Worm (Caenorhabditis elegans) whole organism, young adult: ENCODE data around the gene C06E1.7.

Source experiments
- B0261.1 ChIP-seq: sonication (generic microtip); optimal IDR thresholded peaks from 2 replicates; lab custom pipeline; 2016; ENCODE audit warnings: mild to moderate bottlenecking, missing genetic modification characterization, moderate library complexity, missing compliant biosample characterization
- C06A6.2 ChIP-seq: fragments of 200-800 bp; sonication (Bioruptor generic); conservative IDR thresholded peaks from 2 replicates; pipeline ENCODE4 v1.3.6; 2022; ENCODE audit warnings: missing genetic modification characterization, missing compliant biosample characterization
- F49E8.2 ChIP-seq: sonication (generic microtip); optimal IDR thresholded peaks from 3 replicates; lab custom pipeline; 2017; ENCODE audit warnings: missing genetic modification characterization, mild to moderate bottlenecking, missing compliant biosample characterization, antibody characterized with exemption, moderate library complexity; ENCODE audit not compliant: insufficient read depth
- F52B5.7 ChIP-seq: sonication (generic microtip); optimal IDR thresholded peaks from 2 replicates; lab custom pipeline; 2016; ENCODE audit warnings: mild to moderate bottlenecking, missing genetic modification characterization, missing compliant biosample characterization
- F57A8.1 ChIP-seq: fragments of 200-800 bp; sonication (Bioruptor generic); optimal IDR thresholded peaks from 2 replicates; lab custom pipeline; 2018; ENCODE audit warnings: mild to moderate bottlenecking, missing genetic modification characterization, moderate library complexity, missing compliant biosample characterization
- T26A5.8 ChIP-seq: sonication (generic microtip); optimal IDR thresholded peaks from 2 replicates; lab custom pipeline; 2016; ENCODE audit warnings: missing genetic modification characterization, missing compliant biosample characterization
- Y53F4B.3 ChIP-seq: fragments of 200-800 bp; sonication (Bioruptor generic); IDR thresholded peaks from 2 replicates; pipeline ENCODE4 v1.3.6; 2022; ENCODE audit warnings: missing genetic modification reagents, missing genetic modification characterization, missing compliant biosample characterization
- Y67H2A.10 ChIP-seq: fragments of 200-800 bp; sonication (Bioruptor generic); conservative IDR thresholded peaks from 2 replicates; pipeline ENCODE4 v1.3.6; 2022; ENCODE audit warnings: missing genetic modification reagents, missing genetic modification characterization, missing compliant biosample characterization
- akir-1 ChIP-seq: fragments of 200-800 bp; sonication (Bioruptor generic); optimal IDR thresholded peaks from 2 replicates; lab custom pipeline; 2018; ENCODE audit warnings: mild to moderate bottlenecking, missing genetic modification characterization, moderate library complexity, missing compliant biosample characterization
- ama-1 ChIP-seq, 3 experiments: fragments of 150-350 bp in 1 of 3; sonication (generic microtip) in 2 of 3; optimal IDR thresholded peaks; 2 replicates each; lab custom pipeline; 2014 to 2018; ENCODE audit warnings: missing biosample characterization in 2 of 3, missing genetic modification characterization in 2 of 3, missing genetic modification reagents in 2 of 3
- aptf-2 ChIP-seq: fragments of 200-800 bp; sonication (Bioruptor generic); conservative IDR thresholded peaks from 2 replicates; pipeline ENCODE4 v1.3.6; 2022; ENCODE audit warnings: missing genetic modification reagents, missing genetic modification characterization, missing compliant biosample characterization
- atf-7 ChIP-seq: sonication (generic microtip); optimal IDR thresholded peaks from 2 replicates; lab custom pipeline; 2017; ENCODE audit warnings: mild to moderate bottlenecking, missing genetic modification characterization, missing compliant biosample characterization
- athp-1 ChIP-seq: sonication (generic microtip); optimal IDR thresholded peaks from 2 replicates; lab custom pipeline; 2017; ENCODE audit warnings: mild to moderate bottlenecking, missing genetic modification characterization, missing compliant biosample characterization
- attf-3 ChIP-seq: fragments of 200-800 bp; sonication (Bioruptor generic); conservative IDR thresholded peaks from 2 replicates; pipeline ENCODE4 v1.3.6; 2022; ENCODE audit warnings: missing genetic modification reagents, missing genetic modification characterization, missing compliant biosample characterization
- attf-5 ChIP-seq: fragments of 200-800 bp; sonication (Bioruptor generic); optimal IDR thresholded peaks from 2 replicates; lab custom pipeline; 2018; ENCODE audit warnings: mild to moderate bottlenecking, missing genetic modification characterization, missing compliant biosample characterization
- bed-1 ChIP-seq: fragments of 200-800 bp; sonication (Bioruptor generic); IDR thresholded peaks from 2 replicates; pipeline ENCODE4 v1.3.6; 2022; ENCODE audit warnings: missing genetic modification reagents, missing genetic modification characterization, missing compliant biosample characterization
- cebp-1 ChIP-seq, 2 experiments: fragments of 200-800 bp in 1 of 2; sonication (Bioruptor generic) in 1 of 2; sonication (generic microtip) in 1 of 2; IDR thresholded peaks in 1 of 2; optimal IDR thresholded peaks in 1 of 2; 2 replicates each; pipeline versions ENCODE4 v1.3.6 to Lab custom; 2017 to 2022; ENCODE audit warnings: missing compliant biosample characterization in 2 of 2, missing genetic modification characterization in 2 of 2, mild to moderate bottlenecking in 1 of 2, missing genetic modification reagents in 1 of 2, moderate library complexity in 1 of 2
- ceh-100 ChIP-seq: fragments of 200-800 bp; sonication (Bioruptor generic); IDR thresholded peaks from 2 replicates; pipeline ENCODE4 v1.3.6; 2022; ENCODE audit warnings: missing genetic modification reagents, missing genetic modification characterization, missing compliant biosample characterization
- ceh-27 ChIP-seq: fragments of 200-800 bp; sonication (Bioruptor generic); optimal IDR thresholded peaks from 2 replicates; lab custom pipeline; 2018; ENCODE audit warnings: mild to moderate bottlenecking, missing genetic modification characterization, moderate library complexity, missing compliant biosample characterization
- chd-7 ChIP-seq: sonication (generic microtip); optimal IDR thresholded peaks from 2 replicates; lab custom pipeline; 2016; ENCODE audit warnings: mild to moderate bottlenecking, missing genetic modification characterization, moderate library complexity, missing compliant biosample characterization
- dpl-1 ChIP-seq: fragments of 150-350 bp; optimal IDR thresholded peaks from 2 replicates; lab custom pipeline; 2014; ENCODE audit warnings: missing biosample characterization, missing genetic modification reagents, missing genetic modification characterization
- efl-1 ChIP-seq: fragments of 150-350 bp; optimal IDR thresholded peaks from 2 replicates; lab custom pipeline; 2014; ENCODE audit warnings: missing biosample characterization, missing genetic modification reagents, missing genetic modification characterization
- hlh-12 ChIP-seq: sonication (generic microtip); optimal IDR thresholded peaks from 2 replicates; lab custom pipeline; 2016; ENCODE audit warnings: missing genetic modification characterization, missing compliant biosample characterization
- lag-1 ChIP-seq: fragments of 200-800 bp; sonication (Bioruptor generic); IDR thresholded peaks from 2 replicates; pipeline ENCODE4 v1.3.6; 2022; ENCODE audit warnings: missing genetic modification reagents, missing genetic modification characterization, missing compliant biosample characterization
- let-607 ChIP-seq, 2 experiments: fragments of 200-800 bp in 1 of 2; sonication (Bioruptor generic) in 1 of 2; sonication (generic microtip) in 1 of 2; optimal IDR thresholded peaks; 2 replicates each; lab custom pipeline; 2016 to 2018; ENCODE audit warnings: mild to moderate bottlenecking in 2 of 2, missing compliant biosample characterization in 2 of 2, missing genetic modification characterization in 2 of 2, moderate library complexity in 2 of 2, missing genotype in 1 of 2
- lin-26 ChIP-seq: fragments of 200-800 bp; sonication (Bioruptor generic); IDR thresholded peaks from 2 replicates; pipeline ENCODE4 v1.3.6; 2022; ENCODE audit warnings: missing genetic modification reagents, missing genetic modification characterization, missing compliant biosample characterization
- madf-6 ChIP-seq: fragments of 200-800 bp; sonication (Bioruptor generic); IDR thresholded peaks from 2 replicates; pipeline ENCODE4 v1.3.6; 2022; ENCODE audit warnings: missing genetic modification reagents, missing genetic modification characterization, missing compliant biosample characterization
- nfyb-1 ChIP-seq: fragments of 200-800 bp; sonication (Bioruptor generic); IDR thresholded peaks from 2 replicates; pipeline ENCODE4 v1.3.6; 2022; ENCODE audit warnings: missing genetic modification reagents, missing genetic modification characterization, missing compliant biosample characterization
- nhr-179 ChIP-seq: sonication (generic microtip); optimal IDR thresholded peaks from 2 replicates; lab custom pipeline; 2016; ENCODE audit warnings: mild to moderate bottlenecking, missing genetic modification characterization, missing compliant biosample characterization
- pbrm-1 ChIP-seq: fragments of 200-800 bp; sonication (Bioruptor generic); IDR thresholded peaks from 2 replicates; pipeline ENCODE4 v1.3.6; 2022; ENCODE audit warnings: missing genetic modification reagents, missing genetic modification characterization, missing compliant biosample characterization
- rcor-1 ChIP-seq: fragments of 200-800 bp; sonication (Bioruptor generic); IDR thresholded peaks from 2 replicates; pipeline ENCODE4 v1.3.6; 2022; ENCODE audit warnings: missing genetic modification reagents, missing genetic modification characterization, missing compliant biosample characterization
- rec-8 ChIP-seq, 2 experiments: sonication (generic microtip); optimal IDR thresholded peaks; 2 replicates each; lab custom pipeline; 2016; ENCODE audit warnings: mild to moderate bottlenecking in 2 of 2, missing genetic modification characterization in 2 of 2, missing genetic modification reagents in 2 of 2, missing genotype in 2 of 2, missing biosample characterization in 1 of 2, missing compliant biosample characterization in 1 of 2, moderate library complexity in 1 of 2
- rpc-1 ChIP-seq, 2 experiments: fragments of 150-350 bp in 1 of 2; sonication (generic microtip) in 1 of 2; optimal IDR thresholded peaks; 2 replicates each; lab custom pipeline; 2014 to 2018; ENCODE audit warnings: missing biosample characterization in 1 of 2, missing genetic modification characterization in 1 of 2, missing genetic modification reagents in 1 of 2, missing genotype in 1 of 2
- sdz-38 ChIP-seq: sonication (generic microtip); optimal IDR thresholded peaks from 2 replicates; lab custom pipeline; 2016; ENCODE audit warnings: missing genotype, missing genetic modification characterization, missing compliant biosample characterization
- sea-2 ChIP-seq: fragments of 200-800 bp; sonication (Bioruptor generic); IDR thresholded peaks from 2 replicates; pipeline ENCODE4 v1.3.6; 2022; ENCODE audit warnings: missing genetic modification characterization, missing compliant biosample characterization
- snpc-1.3 ChIP-seq: sonication (generic microtip); optimal IDR thresholded peaks from 2 replicates; lab custom pipeline; 2017; ENCODE audit warnings: missing genetic modification characterization, mild to moderate bottlenecking, missing compliant biosample characterization, antibody characterized with exemption, moderate library complexity, missing genotype, missing genetic modification reagents; ENCODE audit not compliant: insufficient read depth
- snpc-4 ChIP-seq, 5 experiments: fragments of 150-350 bp in 1 of 5; sonication (generic microtip) in 4 of 5; optimal IDR thresholded peaks; 2 replicates each; lab custom pipeline; 2014 to 2018; ENCODE audit warnings: missing genetic modification characterization in 5 of 5, missing biosample characterization in 3 of 5, antibody characterized with exemption in 2 of 5, mild to moderate bottlenecking in 2 of 5, missing compliant biosample characterization in 2 of 5, missing genotype in 2 of 5, moderate library complexity in 2 of 5, missing genetic modification reagents in 1 of 5
- tbx-9 ChIP-seq: sonication (generic microtip); optimal IDR thresholded peaks from 2 replicates; lab custom pipeline; 2016; ENCODE audit warnings: borderline replicate concordance, missing genetic modification characterization, inconsistent platforms, missing compliant biosample characterization
- zim-3 ChIP-seq: sonication (generic microtip); optimal IDR thresholded peaks from 2 replicates; lab custom pipeline; 2017; ENCODE audit warnings: mild to moderate bottlenecking, missing genetic modification characterization, moderate library complexity, missing compliant biosample characterization
- ztf-18 ChIP-seq: sonication (generic microtip); optimal IDR thresholded peaks from 2 replicates; lab custom pipeline; 2016; ENCODE audit warnings: missing genotype, mild to moderate bottlenecking, missing genetic modification characterization, missing compliant biosample characterization
- ztf-22 ChIP-seq: fragments of 200-800 bp; sonication (Bioruptor generic); optimal IDR thresholded peaks from 2 replicates; lab custom pipeline; 2018; ENCODE audit warnings: mild to moderate bottlenecking, missing genetic modification characterization, moderate library complexity, missing compliant biosample characterization
- ztf-6 ChIP-seq: fragments of 200-800 bp; sonication (Bioruptor generic); IDR thresholded peaks from 2 replicates; pipeline ENCODE4 v1.3.6; 2022; ENCODE audit warnings: missing genetic modification reagents, missing genetic modification characterization, missing compliant biosample characterization

Gene C06E1.7

DNA sequence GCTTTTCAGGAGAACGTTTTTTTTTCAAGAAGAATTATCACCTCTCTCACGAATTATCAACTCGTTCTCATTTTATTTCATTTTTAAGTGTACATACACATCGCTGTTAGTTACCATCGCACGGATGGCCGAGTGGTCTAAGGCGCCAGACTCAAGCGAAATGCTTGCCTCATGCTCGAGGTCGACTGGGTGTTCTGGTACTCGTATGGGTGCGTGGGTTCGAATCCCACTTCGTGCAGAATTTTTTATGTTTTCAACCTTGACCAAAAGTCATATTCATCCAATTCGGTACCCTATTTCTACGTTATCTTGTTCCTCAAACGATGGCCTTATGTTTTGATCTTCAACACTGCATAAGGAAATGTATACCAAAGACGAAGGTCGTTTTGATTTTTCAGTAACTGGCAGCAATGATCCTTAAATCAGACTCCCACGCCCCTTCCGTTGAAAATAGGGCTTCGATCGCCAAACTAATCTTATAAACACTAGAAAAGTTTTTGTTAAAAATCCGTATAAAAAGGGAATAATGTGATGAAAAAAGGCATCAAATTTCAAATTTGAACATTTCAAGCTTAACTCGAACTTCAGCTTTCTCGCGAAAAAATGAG is 45.8 kb upstream of the C06E1.7 start, which contains the start of gene fip-1 (continued):
- TF ChIP-seq attf-3 (peak; percentile 41; the same call in 1 of the 2 replicates), snpc-4 (GFP tag; optimal IDR thresholded peaks at IDR 0.05; lab: Kevin White, UChicago) (peak; percentile 38), snpc-4 (tag; optimal IDR thresholded peaks at IDR 0.05; lab: Kevin White, UChicago) (peak in 3 of 4 experiments; percentile 27 to 56 (median 42)), T26A5.8 (no peak), ztf-18 (peak; percentile 68), lag-1 (GFP tag; lab: Robert Waterston, UW) (no peak), ama-1 (optimal IDR thresholded peaks at IDR 0.05; lab: Kevin White, UChicago) (no peak), ama-1 (GFP tag; optimal IDR thresholded peaks at IDR 0.05; lab: Kevin White, UChicago) (peak in 1 of 2 experiments; percentile 87), snpc-1.3 (tag; lab: Kevin White, UChicago) (peak; percentile 66), Y67H2A.10 (GFP tag; lab: Robert Waterston, UW) (no peak), lin-26 (GFP tag; lab: Robert Waterston, UW) (peak; percentile 92), nfyb-1 (GFP tag; lab: Robert Waterston, UW) (no peak), pbrm-1 (GFP tag; lab: Robert Waterston, UW) (peak; percentile 66), madf-6 (GFP tag; lab: Robert Waterston, UW) (peak; percentile 68; the same call in 1 of the 2 replicates), rec-8 (tag; optimal IDR thresholded peaks at IDR 0.05; lab: Kevin White, UChicago) (peak; percentile 47 to 79), tbx-9 (tag; lab: Kevin White, UChicago) (no peak), ceh-100 (GFP tag; lab: Robert Waterston, UW) (no peak), nhr-179 (tag; lab: Kevin White, UChicago) (no peak), Y53F4B.3 (no peak), aptf-2 (GFP tag; lab: Robert Waterston, UW) (no peak), C06A6.2 (no peak), ceh-27 (peak; percentile 39), efl-1 (GFP tag; lab: Kevin White, UChicago) (no peak), F52B5.7 (no peak), sdz-38 (tag; lab: Kevin White, UChicago) (no peak), F57A8.1 (no peak), chd-7 (tag; lab: Kevin White, UChicago) (no peak), athp-1 (tag; lab: Kevin White, UChicago) (peak; percentile 79), dpl-1 (GFP tag; lab: Kevin White, UChicago) (no peak), rpc-1 (optimal IDR thresholded peaks at IDR 0.05; lab: Kevin White, UChicago) (peak; percentile 90), rpc-1 (tag; optimal IDR thresholded peaks at IDR 0.05; lab: Kevin White, UChicago) (peak; percentile 93), ztf-6 (GFP tag; lab: Robert Waterston, UW) (0 out of 2 replicates have a peak, but pooled peaks have one; percentile 11), bed-1 (GFP tag; lab: Robert Waterston, UW) (0 out of 2 replicates have a peak, but pooled peaks have one; percentile 71), let-607 (tag; optimal IDR thresholded peaks at IDR 0.05; lab: Kevin White, UChicago) (peak in 1 of 2 experiments; percentile 16), attf-5 (no peak), B0261.1 (peak; percentile 72), ztf-22 (GFP tag; lab: Kevin White, UChicago) (no peak), rcor-1 (0 out of 2 replicates have a peak, but pooled peaks have one; percentile 18), F49E8.2 (tag; lab: Kevin White, UChicago) (peak; percentile 62), akir-1 (GFP tag; lab: Kevin White, UChicago) (no peak), sea-2 (GFP tag; lab: Robert Waterston, UW) (no peak), hlh-12 (tag; lab: Kevin White, UChicago) (no peak), cebp-1 (GFP tag; IDR thresholded peaks at IDR 0.05; lab: Robert Waterston, UW) (no peak), cebp-1 (tag; optimal IDR thresholded peaks at IDR 0.05; lab: Kevin White, UChicago) (no peak), atf-7 (tag; lab: Kevin White, UChicago) (no peak), zim-3 (tag; lab: Kevin White, UChicago) (peak; percentile 50)
